Fruit fly (Drosophila melanogaster): ENCODE measurements around the gene sage.

The sage gene

DNA sequence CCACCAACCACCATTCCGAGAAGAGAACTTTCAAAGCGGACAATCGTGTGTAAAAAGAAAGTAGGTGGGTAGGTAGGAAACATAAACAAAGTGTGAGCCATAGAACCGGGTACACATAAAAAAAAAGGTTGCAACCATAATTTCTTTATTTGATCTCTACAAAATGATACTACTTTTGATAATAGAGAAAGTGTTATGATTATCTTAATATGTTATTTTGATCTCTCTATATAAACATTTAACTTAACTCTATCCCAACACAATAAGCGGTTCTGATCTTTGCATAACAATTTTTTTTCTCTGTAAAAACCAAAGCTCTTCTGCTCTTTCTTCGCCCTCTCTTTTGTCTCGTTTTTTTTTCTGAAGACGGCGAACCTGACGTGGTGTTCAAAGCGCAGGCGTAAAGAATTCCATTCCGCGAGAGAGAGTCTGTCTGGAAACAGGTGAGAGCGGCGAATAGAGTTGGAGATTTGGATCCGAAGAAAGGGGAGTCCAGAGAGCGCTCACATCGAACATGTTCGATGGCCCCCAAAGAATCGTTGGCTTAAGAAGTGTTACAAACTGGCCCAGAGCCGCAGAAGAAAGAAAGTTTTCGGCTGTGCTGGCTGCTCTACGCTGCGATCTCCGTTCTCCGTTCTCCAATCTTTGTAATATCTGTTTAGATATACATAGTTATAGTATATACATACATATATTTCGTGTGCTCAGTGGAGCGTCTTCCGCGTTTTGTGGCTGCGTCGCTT is 16.9 kb downstream of the sage start:
- TF ChIP-seq EcR (GFP tag; optimal IDR thresholded peaks at IDR 0.05), result no peak
- no peak for TF ChIP-seq usp (GFP tag; optimal IDR thresholded peaks at IDR 0.05)
- TF ChIP-seq Dll (optimal IDR thresholded peaks at IDR 0.05), result no peak
- no peak for TF ChIP-seq psq (optimal IDR thresholded peaks at IDR 0.05)
- TF ChIP-seq CG8478 (optimal IDR thresholded peaks at IDR 0.05), result no peak
- TF ChIP-seq pan (optimal IDR thresholded peaks at IDR 0.05), result no peak

DNA sequence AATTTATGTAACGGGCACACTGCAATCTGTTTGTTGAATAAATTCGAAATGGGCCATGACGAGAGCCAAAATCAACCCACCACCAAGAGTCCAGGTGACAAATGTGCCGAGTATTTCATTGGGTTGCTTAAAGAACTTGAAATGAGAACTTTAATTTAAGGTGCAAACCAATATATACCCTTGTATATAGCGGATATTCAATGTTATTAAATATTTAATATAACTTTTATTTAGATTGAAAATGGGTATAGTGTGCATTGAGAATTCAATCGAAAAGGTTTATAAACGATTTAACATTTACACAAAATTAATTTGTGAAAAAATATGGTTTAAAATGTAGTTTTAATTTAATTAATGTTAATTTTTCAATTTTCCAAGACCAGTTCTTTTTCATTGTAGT is 17.6 kb downstream of the sage start, which contains the start of gene CG8420:
Gene CG8420 (plus strand): TSS at position 284 of the 400 bp plus-strand sequence.
- no peak for TF ChIP-seq pan (optimal IDR thresholded peaks at IDR 0.05)
- TF ChIP-seq EcR (GFP tag; optimal IDR thresholded peaks at IDR 0.05), result no peak
- TF ChIP-seq usp (GFP tag; optimal IDR thresholded peaks at IDR 0.05), result no peak
- TF ChIP-seq Dll (optimal IDR thresholded peaks at IDR 0.05), result no peak
- no peak for TF ChIP-seq CG8478 (optimal IDR thresholded peaks at IDR 0.05)
- TF ChIP-seq psq (optimal IDR thresholded peaks at IDR 0.05), result no peak

DNA sequence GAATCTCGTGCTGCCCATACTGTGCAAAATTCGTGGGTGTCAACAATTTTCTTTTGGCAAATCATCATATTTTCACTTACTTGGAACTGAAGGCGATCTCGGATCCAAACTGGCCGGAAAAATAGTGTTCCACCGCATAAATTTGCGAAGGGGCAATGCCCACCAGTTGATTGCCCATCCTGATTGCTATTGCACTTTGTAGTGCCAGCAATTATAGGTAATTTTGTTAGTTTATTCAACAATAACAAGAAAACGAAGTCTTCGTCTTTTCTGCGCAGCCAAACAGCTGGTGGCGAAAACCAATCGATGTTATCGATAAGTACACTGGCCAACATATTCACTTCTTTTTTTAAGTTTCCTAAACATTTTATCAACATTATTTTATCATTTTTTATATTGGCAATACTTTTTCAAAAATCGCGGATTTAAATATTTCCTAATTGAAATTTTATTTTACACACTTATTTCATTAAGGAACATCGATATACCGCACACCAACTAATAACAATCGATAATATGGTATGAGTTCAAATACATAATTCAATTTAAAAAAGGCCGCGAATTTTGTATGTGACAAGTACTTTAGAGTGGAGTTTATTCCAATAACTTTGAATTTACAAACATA is 18.3 kb downstream of the sage start, which contains the start of gene Vps15:
Gene Vps15 (minus strand): TSS at position 294 of the 625 bp plus-strand sequence.
- TF ChIP-seq EcR (GFP tag; optimal IDR thresholded peaks at IDR 0.05) (no peak), Dll (optimal IDR thresholded peaks at IDR 0.05) (no peak), pan (optimal IDR thresholded peaks at IDR 0.05) (no peak), CG8478 (optimal IDR thresholded peaks at IDR 0.05) (no peak), psq (optimal IDR thresholded peaks at IDR 0.05) (no peak), usp (GFP tag; optimal IDR thresholded peaks at IDR 0.05) (no peak)

DNA sequence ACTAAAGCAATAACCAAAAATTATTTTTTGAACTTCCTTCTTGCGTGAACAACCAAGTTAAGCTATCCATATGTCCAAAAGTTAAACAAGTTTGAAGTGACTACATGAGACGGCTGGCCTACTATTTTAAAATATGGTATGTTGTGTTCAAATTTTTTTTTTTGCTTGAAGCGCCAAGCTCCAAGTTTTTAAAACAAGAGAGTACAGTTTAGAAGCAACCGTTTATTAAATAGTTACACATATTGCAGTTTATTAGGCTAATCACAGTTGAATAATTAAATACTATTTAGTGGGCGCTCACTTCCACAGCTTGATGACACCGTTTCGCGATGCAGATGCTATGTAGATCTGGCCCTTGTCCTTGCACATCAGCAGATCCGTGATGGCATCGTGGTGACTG is 23.4 kb downstream of the sage start, which contains the start of gene D1:
Gene D1 (minus strand): TSS at position 101 of the 400 bp plus-strand sequence.
- TF ChIP-seq EcR (GFP tag; optimal IDR thresholded peaks at IDR 0.05) (no peak), psq (optimal IDR thresholded peaks at IDR 0.05) (no peak), usp (GFP tag; optimal IDR thresholded peaks at IDR 0.05) (no peak), pan (optimal IDR thresholded peaks at IDR 0.05) (no peak), Dll (optimal IDR thresholded peaks at IDR 0.05) (no peak), CG8478 (optimal IDR thresholded peaks at IDR 0.05) (no peak)

DNA sequence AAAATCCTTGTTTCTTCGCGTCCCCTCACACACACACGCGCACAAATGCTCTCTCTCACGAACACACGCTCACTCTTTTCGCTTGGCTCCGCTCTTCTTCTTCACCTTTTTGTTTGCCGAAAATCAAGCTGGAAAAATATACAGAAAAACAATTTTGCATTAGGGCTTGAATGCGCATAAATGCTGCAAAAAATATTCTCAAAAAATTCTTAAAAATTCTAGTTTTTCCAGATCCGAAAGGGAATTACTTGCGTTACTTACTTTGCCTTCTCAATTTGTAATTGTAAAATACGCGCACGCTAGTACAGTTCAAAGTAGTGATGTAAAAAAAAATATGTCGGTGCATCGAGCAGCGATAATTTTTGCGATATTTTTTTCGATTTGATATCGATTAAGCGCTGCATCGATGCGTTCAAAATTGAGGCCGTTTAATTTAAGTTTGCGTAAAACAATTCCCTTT is 24.0 kb downstream of the sage start:
- no peak for TF ChIP-seq psq (optimal IDR thresholded peaks at IDR 0.05)
- no peak for TF ChIP-seq Dll (optimal IDR thresholded peaks at IDR 0.05)
- TF ChIP-seq pan (optimal IDR thresholded peaks at IDR 0.05), result no peak
- no peak for TF ChIP-seq CG8478 (optimal IDR thresholded peaks at IDR 0.05)
- TF ChIP-seq usp (GFP tag; optimal IDR thresholded peaks at IDR 0.05), result no peak
- no peak for TF ChIP-seq EcR (GFP tag; optimal IDR thresholded peaks at IDR 0.05)

DNA sequence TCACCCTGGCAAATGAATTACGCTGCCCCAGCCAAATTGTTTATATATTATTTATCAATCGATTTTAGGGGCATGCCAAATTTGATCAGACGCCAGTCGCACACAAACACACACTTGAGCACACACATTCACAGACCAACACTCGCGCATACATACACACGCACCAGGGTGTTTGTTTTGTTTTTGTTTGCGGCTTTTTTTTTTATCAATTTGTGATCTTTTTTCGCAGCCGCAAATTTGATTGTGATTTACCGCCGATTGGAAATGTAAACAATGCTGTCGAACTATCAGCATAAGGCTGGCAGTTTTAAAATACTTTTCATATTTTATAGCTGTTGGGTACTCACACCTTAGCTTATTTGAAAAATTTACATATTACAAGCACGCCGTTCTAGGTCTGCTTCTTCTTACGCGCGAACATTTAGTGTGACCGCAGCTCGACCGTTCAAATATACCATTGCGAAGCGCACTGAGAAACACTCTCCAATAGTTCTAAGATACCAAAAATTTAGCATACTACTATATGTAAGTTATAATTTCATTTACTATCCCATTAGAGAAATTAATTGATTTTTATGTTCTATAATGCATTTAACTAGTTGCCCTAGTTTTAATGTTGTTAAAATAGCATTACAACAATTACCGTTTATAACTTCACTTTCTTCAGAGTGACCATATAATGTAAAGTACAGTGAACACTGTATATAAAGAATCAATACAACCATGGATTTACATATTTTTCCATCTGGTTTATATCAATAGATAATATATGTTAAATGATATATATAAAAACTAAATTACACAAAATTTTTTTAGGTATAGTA is 26.5 kb downstream of the sage start, which contains the start of gene pum:
Gene pum (minus strand): TSS at position 415 of the 824 bp plus-strand sequence.
- TF ChIP-seq pan (optimal IDR thresholded peaks at IDR 0.05) (no peak), CG8478 (optimal IDR thresholded peaks at IDR 0.05) (no peak), EcR (GFP tag; optimal IDR thresholded peaks at IDR 0.05) (no peak), Dll (optimal IDR thresholded peaks at IDR 0.05) (no peak), psq (optimal IDR thresholded peaks at IDR 0.05) (no peak), usp (GFP tag; optimal IDR thresholded peaks at IDR 0.05) (no peak)

DNA sequence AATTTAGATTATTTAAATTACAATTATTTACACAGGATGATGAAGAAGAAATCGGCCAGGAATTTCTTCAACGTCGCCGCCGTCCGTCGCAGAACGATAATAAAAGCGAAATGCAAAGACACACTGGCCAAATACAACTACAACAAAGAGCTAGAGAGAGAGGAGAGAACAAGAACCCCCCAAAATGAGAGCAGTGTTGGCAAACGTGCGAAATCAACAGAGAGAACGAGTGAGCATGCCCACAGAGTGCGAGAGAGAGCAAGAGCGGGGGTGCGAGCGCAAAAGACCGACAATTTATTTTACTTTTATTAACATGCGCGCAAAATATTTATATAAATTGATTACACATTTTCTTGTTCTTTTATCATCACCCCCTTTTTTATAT is 27.1 kb downstream of the sage start:
- TF ChIP-seq Dll (optimal IDR thresholded peaks at IDR 0.05) (peak; percentile 93), CG8478 (optimal IDR thresholded peaks at IDR 0.05) (no peak), pan (optimal IDR thresholded peaks at IDR 0.05) (no peak), psq (optimal IDR thresholded peaks at IDR 0.05) (no peak)

DNA sequence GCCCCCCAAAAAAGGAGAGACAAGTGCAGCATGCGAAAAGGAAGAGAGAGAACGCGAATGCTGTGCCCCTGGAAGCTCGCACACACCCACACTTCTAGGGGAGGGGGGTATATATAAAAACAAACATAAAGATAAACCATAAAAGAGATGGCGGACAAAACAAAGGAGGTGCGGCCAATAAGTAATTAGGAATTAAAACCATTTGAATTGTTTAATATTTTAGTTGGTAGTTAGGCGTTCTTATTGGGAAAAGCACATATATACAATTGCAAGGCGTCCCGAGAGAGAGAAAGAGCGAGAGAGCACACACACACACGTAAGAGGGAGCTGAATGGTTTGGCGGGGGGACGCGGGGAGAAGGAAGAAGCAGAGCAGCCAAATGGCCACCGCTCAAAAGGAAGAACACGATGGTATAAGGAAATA is 27.9 kb downstream of the sage start:
- TF ChIP-seq psq (optimal IDR thresholded peaks at IDR 0.05) (no peak), EcR (GFP tag; optimal IDR thresholded peaks at IDR 0.05) (no peak), CG8478 (optimal IDR thresholded peaks at IDR 0.05) (no peak), pan (optimal IDR thresholded peaks at IDR 0.05) (no peak), usp (GFP tag; optimal IDR thresholded peaks at IDR 0.05) (no peak), Dll (optimal IDR thresholded peaks at IDR 0.05) (no peak)

DNA sequence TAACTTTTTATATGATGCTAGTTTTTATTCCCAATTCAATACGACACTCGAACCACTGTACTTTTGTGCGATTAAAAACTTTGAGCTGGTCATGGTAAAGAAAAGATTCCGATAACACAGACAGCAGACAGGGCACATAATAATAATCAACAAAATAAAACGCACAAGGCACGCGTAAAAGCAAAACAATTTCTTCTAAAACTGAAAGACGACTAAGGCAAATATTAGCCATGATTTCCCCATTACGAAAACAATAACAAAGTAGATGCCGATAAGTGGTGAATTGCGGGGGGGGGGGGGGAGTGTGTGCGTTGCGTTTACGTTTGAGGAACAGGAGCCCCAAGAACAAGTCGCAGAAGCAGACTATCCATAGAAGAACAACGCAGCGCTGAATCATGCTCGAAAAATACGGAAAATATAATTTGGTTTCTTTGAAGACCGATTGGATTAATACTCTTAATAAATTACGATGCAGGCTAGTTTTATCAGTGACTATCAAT is 29.1 kb downstream of the sage start:
- TF ChIP-seq pan (optimal IDR thresholded peaks at IDR 0.05), result no peak
- no peak for TF ChIP-seq CG8478 (optimal IDR thresholded peaks at IDR 0.05)
- no peak for TF ChIP-seq usp (GFP tag; optimal IDR thresholded peaks at IDR 0.05)
- TF ChIP-seq psq (optimal IDR thresholded peaks at IDR 0.05), result no peak
- TF ChIP-seq EcR (GFP tag; optimal IDR thresholded peaks at IDR 0.05), result no peak
- no peak for TF ChIP-seq Dll (optimal IDR thresholded peaks at IDR 0.05)

DNA sequence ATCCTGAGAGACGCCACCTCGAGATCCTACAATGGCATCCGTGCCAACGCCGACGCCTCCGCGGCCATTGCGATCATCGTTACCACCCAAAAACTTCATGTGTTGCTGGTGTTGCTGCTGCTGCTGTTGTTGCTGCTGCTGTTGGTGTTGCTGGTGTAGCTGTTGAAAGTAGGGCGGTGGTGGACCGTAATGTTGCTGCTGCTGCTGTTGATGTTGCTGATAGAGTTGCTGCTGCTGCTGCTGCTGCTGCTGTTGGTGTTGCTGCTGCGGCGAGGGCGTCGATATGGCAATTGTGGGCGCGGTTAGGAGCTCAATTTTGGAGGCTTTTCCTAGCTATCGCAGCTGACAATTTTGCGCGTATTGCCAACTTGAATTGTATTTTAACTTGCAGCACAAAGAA is 30.2 kb downstream of the sage start:
- no peak for TF ChIP-seq Dll (optimal IDR thresholded peaks at IDR 0.05)
- TF ChIP-seq EcR (GFP tag; optimal IDR thresholded peaks at IDR 0.05), result no peak
- TF ChIP-seq pan (optimal IDR thresholded peaks at IDR 0.05), result no peak
- no peak for TF ChIP-seq CG8478 (optimal IDR thresholded peaks at IDR 0.05)
- TF ChIP-seq psq (optimal IDR thresholded peaks at IDR 0.05), result no peak
- no peak for TF ChIP-seq usp (GFP tag; optimal IDR thresholded peaks at IDR 0.05)

DNA sequence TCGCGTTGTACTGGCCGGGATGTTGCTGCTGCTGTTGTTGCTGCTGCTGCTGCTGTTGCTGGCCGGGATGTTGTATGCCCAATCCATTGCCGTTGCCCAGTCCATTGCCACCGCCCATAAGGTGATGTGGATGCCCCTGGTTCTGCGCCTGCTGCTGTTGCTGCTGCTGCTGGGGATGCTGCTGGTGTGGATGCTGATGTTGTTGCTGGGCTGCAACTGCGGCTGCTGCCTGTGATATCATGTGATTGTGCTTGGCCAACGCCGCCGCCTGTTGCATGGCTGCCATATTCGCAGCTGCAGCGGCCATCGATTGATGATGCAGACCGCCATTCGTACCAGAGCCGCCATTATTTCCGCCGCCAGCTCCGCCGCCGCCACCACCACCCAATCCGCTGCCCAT is 31.6 kb downstream of the sage start:
- no peak for TF ChIP-seq psq (optimal IDR thresholded peaks at IDR 0.05)
- TF ChIP-seq EcR (GFP tag; optimal IDR thresholded peaks at IDR 0.05), result no peak
- TF ChIP-seq pan (optimal IDR thresholded peaks at IDR 0.05), result no peak
- no peak for TF ChIP-seq usp (GFP tag; optimal IDR thresholded peaks at IDR 0.05)
- TF ChIP-seq CG8478 (optimal IDR thresholded peaks at IDR 0.05), result no peak
- no peak for TF ChIP-seq Dll (optimal IDR thresholded peaks at IDR 0.05)

All from whole organism.